Worm (Caenorhabditis elegans) whole organism, L1 larva: ENCODE measurements around the gene F09G8.7.

Source experiments
- Y116A8C.19 ChIP-seq: sonication (generic microtip); optimal IDR thresholded peaks from 2 replicates; lab custom pipeline; 2016; ENCODE audit warnings: missing compliant biosample characterization, missing genetic modification characterization, borderline replicate concordance
- lin-13 ChIP-seq: fragments of 150-350 bp; optimal IDR thresholded peaks from 2 replicates; lab custom pipeline; 2014; ENCODE audit warnings: missing biosample characterization, missing genetic modification reagents, missing genetic modification characterization
- tlp-1 ChIP-seq: fragments of 150-350 bp; optimal IDR thresholded peaks from 2 replicates; lab custom pipeline; 2014; ENCODE audit warnings: missing biosample characterization, missing genetic modification characterization

DNA sequence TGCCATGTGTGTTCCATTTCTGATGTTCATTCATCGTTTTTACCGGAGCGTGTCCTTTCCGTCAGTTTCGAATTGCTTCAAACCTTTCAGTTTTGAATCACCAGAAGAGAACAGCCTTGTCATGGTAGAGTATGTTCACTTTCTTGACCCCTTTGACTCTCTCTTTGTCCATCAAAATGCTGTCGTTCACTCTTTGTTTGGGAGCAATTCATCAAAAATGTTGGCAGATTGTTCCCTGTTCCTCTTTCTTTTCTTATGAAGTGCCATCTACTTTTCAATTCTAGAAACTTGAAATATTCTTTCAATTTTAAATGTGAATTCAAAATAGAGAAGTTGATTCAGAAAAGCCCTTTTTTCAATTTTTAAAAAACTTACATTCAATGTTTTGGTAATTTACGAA lies 13.2 kb upstream of the F09G8.7 start:
- TF ChIP-seq lin-13 (GFP tag; lab: Kevin White, UChicago) (no peak), Y116A8C.19 (tag; lab: Kevin White, UChicago) (no peak), tlp-1 (tag; lab: Kevin White, UChicago) (no peak)
